Fruit fly (Drosophila melanogaster) whole organism, embryonic: Measurements from ENCODE around the gene CG14837.

ENCODE experiments used
- CG10267 ChIP-seq: fragments of 200-800 bp; sonication (Bioruptor generic); optimal IDR thresholded peaks from 2 replicates; lab custom pipeline; 2018; ENCODE audit warnings: missing biosample characterization, mild to moderate bottlenecking, missing genetic modification characterization, moderate library complexity
- CG11560 ChIP-seq: fragments of 200-800 bp; sonication (Bioruptor generic); IDR thresholded peaks from 3 replicates; pipeline ENCODE4 v1.3.6; 2022; ENCODE audit warnings: missing biosample characterization, missing genetic modification characterization
- CG11696 ChIP-seq: fragments of 200-800 bp; sonication (Bioruptor generic); IDR thresholded peaks from 2 replicates; pipeline ENCODE4 v1.3.6; 2022; ENCODE audit warnings: missing biosample characterization, missing genetic modification characterization
- CG12219 ChIP-seq: fragments of 200-800 bp; sonication (Bioruptor generic); optimal IDR thresholded peaks from 3 replicates; lab custom pipeline; 2018; ENCODE audit warnings: missing biosample characterization, mild to moderate bottlenecking, missing genetic modification characterization
- CG13123 ChIP-seq: fragments of 200-800 bp; sonication (Bioruptor generic); optimal IDR thresholded peaks from 2 replicates; lab custom pipeline; 2016; ENCODE audit warnings: missing biosample characterization, missing genetic modification characterization
- CG13296 ChIP-seq: fragments of 200-800 bp; sonication (Bioruptor generic); optimal IDR thresholded peaks from 3 replicates; lab custom pipeline; 2018; ENCODE audit warnings: missing biosample characterization, mild to moderate bottlenecking, missing genetic modification characterization
- CG14014 ChIP-seq: fragments of 200-800 bp; sonication (Bioruptor generic); IDR thresholded peaks from 2 replicates; pipeline ENCODE4 v1.3.6; 2022; ENCODE audit warnings: missing biosample characterization, missing genetic modification characterization
- CG14965 ChIP-seq: fragments of 200-800 bp; sonication (Bioruptor generic); optimal IDR thresholded peaks from 2 replicates; lab custom pipeline; 2016; ENCODE audit warnings: missing biosample characterization, missing genetic modification characterization, borderline replicate concordance
- CG15269 ChIP-seq: fragments of 200-800 bp; sonication (Bioruptor generic); optimal IDR thresholded peaks from 2 replicates; lab custom pipeline; 2018; ENCODE audit warnings: missing biosample characterization, mild to moderate bottlenecking, missing genetic modification characterization, moderate library complexity
- CG2678 ChIP-seq: fragments of 200-800 bp; sonication (Bioruptor generic); optimal IDR thresholded peaks from 3 replicates; lab custom pipeline; 2019; ENCODE audit warnings: missing biosample characterization, mild to moderate bottlenecking, missing genetic modification characterization, moderate library complexity
- CG3847 ChIP-seq: fragments of 200-800 bp; sonication (Bioruptor generic); IDR thresholded peaks from 2 replicates; pipeline ENCODE4 v1.3.6; 2022; ENCODE audit warnings: missing biosample characterization, missing genetic modification characterization
- CG4328 ChIP-seq: fragments of 200-800 bp; sonication (Bioruptor generic); optimal IDR thresholded peaks from 3 replicates; lab custom pipeline; 2017; ENCODE audit warnings: missing biosample characterization, missing genetic modification reagents, missing genetic modification characterization
- CG4424 ChIP-seq: fragments of 200-800 bp; sonication (Bioruptor generic); optimal IDR thresholded peaks from 3 replicates; lab custom pipeline; 2016; ENCODE audit warnings: missing biosample characterization, missing genetic modification characterization
- CG4707 ChIP-seq: fragments of 200-800 bp; sonication (Bioruptor generic); optimal IDR thresholded peaks from 2 replicates; lab custom pipeline; 2018; ENCODE audit warnings: missing biosample characterization, mild to moderate bottlenecking, missing genetic modification characterization, moderate library complexity
- CG6254 ChIP-seq: fragments of 200-800 bp; sonication (Bioruptor generic); optimal IDR thresholded peaks from 3 replicates; lab custom pipeline; 2017; ENCODE audit warnings: mild to moderate bottlenecking, missing biosample characterization, missing genetic modification reagents, missing genetic modification characterization
- CG6813 ChIP-seq: fragments of 200-800 bp; sonication (Bioruptor generic); optimal IDR thresholded peaks from 2 replicates; lab custom pipeline; 2017; ENCODE audit warnings: missing biosample characterization, missing genetic modification characterization, mild to moderate bottlenecking, moderate library complexity, missing genetic modification reagents
- CG8944 ChIP-seq: fragments of 200-800 bp; sonication (Bioruptor generic); optimal IDR thresholded peaks from 3 replicates; lab custom pipeline; 2016; ENCODE audit warnings: missing biosample characterization, missing genetic modification characterization
- CG9727 ChIP-seq: fragments of 200-800 bp; sonication (Bioruptor generic); optimal IDR thresholded peaks from 3 replicates; lab custom pipeline; 2017; ENCODE audit warnings: missing biosample characterization, mild to moderate bottlenecking, missing genetic modification characterization
- CkIIα-i1 ChIP-seq: fragments of 200-800 bp; sonication (Bioruptor generic); IDR thresholded peaks from 2 replicates; pipeline ENCODE4 v1.3.6; 2022; ENCODE audit warnings: missing biosample characterization, missing genetic modification characterization
- Dfd ChIP-seq, 2 experiments: fragments of >200 bp; optimal IDR thresholded peaks; 2 replicates each; lab custom pipeline; 2017; ENCODE audit warnings: missing biosample characterization in 2 of 2, missing genetic modification characterization in 2 of 2
- Dip3 ChIP-seq: fragments of 200-800 bp; sonication (Bioruptor generic); optimal IDR thresholded peaks from 3 replicates; lab custom pipeline; 2016; ENCODE audit warnings: missing biosample characterization, missing genetic modification characterization
- Dp ChIP-seq: fragments of 200-800 bp; sonication (Bioruptor generic); optimal IDR thresholded peaks from 2 replicates; lab custom pipeline; 2018; ENCODE audit warnings: missing biosample characterization, mild to moderate bottlenecking, missing genetic modification characterization, moderate library complexity
- E2f1 ChIP-seq: fragments of 200-800 bp; sonication (Bioruptor generic); IDR thresholded peaks from 2 replicates; pipeline ENCODE4 v1.3.6; 2022; ENCODE audit warnings: missing biosample characterization, missing genetic modification characterization
- Ets97D ChIP-seq: fragments of 200-800 bp; sonication (Bioruptor generic); optimal IDR thresholded peaks from 3 replicates; lab custom pipeline; 2016; ENCODE audit warnings: missing biosample characterization, missing genetic modification characterization
- Fer2 ChIP-seq: fragments of 200-800 bp; sonication (Bioruptor generic); optimal IDR thresholded peaks from 2 replicates; lab custom pipeline; 2018; ENCODE audit warnings: missing biosample characterization, mild to moderate bottlenecking, missing genetic modification characterization, moderate library complexity
- H15 ChIP-seq: fragments of 200-800 bp; sonication (Bioruptor generic); IDR thresholded peaks from 3 replicates; pipeline ENCODE4 v1.3.6; 2022; ENCODE audit warnings: missing biosample characterization, missing genetic modification characterization
- Hey ChIP-seq: fragments of 200-800 bp; sonication (Bioruptor generic); optimal IDR thresholded peaks from 3 replicates; lab custom pipeline; 2018; ENCODE audit warnings: missing biosample characterization, mild to moderate bottlenecking, missing genetic modification characterization
- PHDP ChIP-seq: fragments of 200-800 bp; sonication (Bioruptor generic); optimal IDR thresholded peaks from 3 replicates; lab custom pipeline; 2018; ENCODE audit warnings: missing biosample characterization, mild to moderate bottlenecking, missing genetic modification characterization, moderate library complexity
- Ptx1 ChIP-seq: fragments of 200-800 bp; sonication (Bioruptor generic); IDR thresholded peaks from 2 replicates; pipeline ENCODE4 v1.3.6; 2022; ENCODE audit warnings: missing biosample characterization, missing genetic modification characterization
- Side ChIP-seq: fragments of 200-800 bp; sonication (Bioruptor generic); optimal IDR thresholded peaks from 2 replicates; lab custom pipeline; 2016; ENCODE audit warnings: missing biosample characterization, missing genetic modification characterization
- ash1 ChIP-seq: fragments of 200-800 bp; sonication (Bioruptor generic); optimal IDR thresholded peaks from 2 replicates; lab custom pipeline; 2018; ENCODE audit warnings: missing biosample characterization, mild to moderate bottlenecking, missing genetic modification characterization
- bcd ChIP-seq: fragments of 200-800 bp; sonication (Bioruptor generic); optimal IDR thresholded peaks from 2 replicates; lab custom pipeline; 2017; ENCODE audit warnings: missing biosample characterization, mild to moderate bottlenecking, missing genetic modification characterization
- cato ChIP-seq: fragments of 200-800 bp; sonication (Bioruptor generic); optimal IDR thresholded peaks from 2 replicates; lab custom pipeline; 2016; ENCODE audit warnings: missing biosample characterization, missing genetic modification characterization, borderline replicate concordance
- chif ChIP-seq, 2 experiments: fragments of 200-800 bp; sonication (Bioruptor generic); optimal IDR thresholded peaks; 3 replicates each; lab custom pipeline; 2016; ENCODE audit warnings: missing biosample characterization in 2 of 2, missing genetic modification characterization in 2 of 2
- cwo ChIP-seq: fragments of 200-800 bp; sonication (Bioruptor generic); optimal IDR thresholded peaks from 3 replicates; lab custom pipeline; 2017; ENCODE audit warnings: missing biosample characterization, missing genetic modification characterization, mild to moderate bottlenecking, moderate library complexity, missing genetic modification reagents
- dati ChIP-seq: fragments of 200-800 bp; sonication (Bioruptor generic); IDR thresholded peaks from 2 replicates; pipeline ENCODE4 v1.3.6; 2022; ENCODE audit warnings: missing biosample characterization, missing genetic modification characterization
- ems ChIP-seq: fragments of 200-800 bp; sonication (Bioruptor generic); optimal IDR thresholded peaks from 3 replicates; lab custom pipeline; 2016; ENCODE audit warnings: missing biosample characterization, missing genetic modification characterization
- gsb-n ChIP-seq: fragments of 200-800 bp; sonication (Bioruptor generic); optimal IDR thresholded peaks from 3 replicates; lab custom pipeline; 2018; ENCODE audit warnings: missing biosample characterization, mild to moderate bottlenecking, missing genetic modification characterization
- ham ChIP-seq: fragments of 200-800 bp; sonication (Bioruptor generic); IDR thresholded peaks from 2 replicates; pipeline ENCODE4 v1.3.6; 2022; ENCODE audit warnings: missing biosample characterization, missing genetic modification characterization
- mld ChIP-seq: fragments of 200-800 bp; sonication (Bioruptor generic); IDR thresholded peaks from 3 replicates; pipeline ENCODE4 v1.3.6; 2022; ENCODE audit warnings: missing biosample characterization, missing genetic modification characterization; ENCODE audit not compliant: partially characterized antibody
- rib ChIP-seq: fragments of 200-800 bp; sonication (Bioruptor generic); IDR thresholded peaks from 2 replicates; pipeline ENCODE4 v1.3.6; 2022; ENCODE audit warnings: missing biosample characterization, missing genetic modification characterization
- schlank ChIP-seq: fragments of 200-800 bp; sonication (Bioruptor generic); optimal IDR thresholded peaks from 2 replicates; lab custom pipeline; 2018; ENCODE audit warnings: missing biosample characterization, mild to moderate bottlenecking, missing genetic modification characterization
- so ChIP-seq: fragments of 200-800 bp; sonication (Bioruptor generic); IDR thresholded peaks from 3 replicates; pipeline ENCODE4 v1.3.6; 2022; ENCODE audit warnings: missing biosample characterization, missing genetic modification characterization
- tin ChIP-seq: fragments of 200-800 bp; sonication (Bioruptor generic); optimal IDR thresholded peaks from 3 replicates; lab custom pipeline; 2016; ENCODE audit warnings: missing biosample characterization, missing genetic modification characterization
- tio ChIP-seq: fragments of 200-800 bp; sonication (Bioruptor generic); optimal IDR thresholded peaks from 2 replicates; lab custom pipeline; 2017; ENCODE audit warnings: missing biosample characterization, missing genetic modification characterization, inconsistent platforms
- tll ChIP-seq, 2 experiments: fragments of 200-800 bp in 1 of 2; fragments of >200 bp in 1 of 2; sonication (Bioruptor generic) in 1 of 2; optimal IDR thresholded peaks; 2 replicates each; lab custom pipeline; 2017 to 2019; ENCODE audit warnings: missing biosample characterization in 2 of 2, missing genetic modification characterization in 2 of 2, mild to moderate bottlenecking in 1 of 2, moderate library complexity in 1 of 2
- vfl ChIP-seq: fragments of 200-800 bp; sonication (Bioruptor generic); optimal IDR thresholded peaks from 2 replicates; lab custom pipeline; 2016; ENCODE audit warnings: missing biosample characterization, missing genetic modification characterization
- vvl ChIP-seq: fragments of 200-800 bp; sonication (Bioruptor generic); IDR thresholded peaks from 2 replicates; pipeline ENCODE4 v1.3.6; 2022; ENCODE audit warnings: missing biosample characterization, missing genetic modification characterization

The CG14837 gene

DNA sequence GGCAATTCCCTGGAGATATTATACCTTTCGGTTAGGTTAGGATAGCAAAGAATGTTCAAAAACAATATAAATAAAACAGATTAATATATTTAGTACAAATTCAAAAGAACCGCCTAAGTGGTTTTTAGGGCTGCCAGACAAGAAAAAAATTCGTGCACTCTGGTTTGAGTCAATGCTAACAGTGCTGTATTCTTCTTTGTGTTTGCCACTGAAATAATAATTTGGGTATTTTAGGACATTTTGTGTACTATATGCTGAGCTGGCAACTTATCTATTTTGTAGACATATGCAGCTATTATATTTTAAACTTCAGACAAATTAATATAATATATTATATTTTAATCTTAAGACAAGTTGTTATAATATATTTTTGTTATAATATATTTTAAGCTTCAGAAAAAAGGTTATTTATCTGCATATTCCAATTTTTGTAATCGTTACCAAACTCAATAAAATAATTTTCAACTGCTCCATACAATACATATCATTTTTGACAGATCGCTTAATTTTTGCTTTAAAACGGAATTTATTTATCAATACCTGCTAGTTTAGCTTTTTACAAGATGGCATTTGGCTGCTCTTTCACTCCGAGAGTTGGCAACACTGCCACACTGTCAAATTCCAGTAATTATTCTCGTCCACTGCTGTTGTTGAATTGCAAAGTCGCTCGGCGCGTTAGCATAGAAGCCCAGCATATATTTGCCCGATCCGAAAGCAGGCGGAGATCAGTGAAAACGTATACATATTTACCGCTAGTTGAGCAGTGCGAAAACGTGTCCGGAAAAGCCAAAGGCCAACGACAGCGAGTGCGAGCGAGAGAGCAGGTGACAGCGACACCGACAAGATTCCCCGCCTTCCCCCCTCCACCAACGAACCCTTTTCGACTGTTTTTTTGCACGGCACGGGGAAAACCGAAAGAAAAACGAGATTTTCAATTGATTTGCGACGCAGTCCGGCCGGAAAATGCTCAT lies 49.1 kb downstream of the CG14837 start, which contains the start of gene CG7546 (continued):
- TF ChIP-seq CG10267 (peak; percentile 61), CG14014 (GFP tag; lab: Robert Waterston, UW) (no peak; the same call in 1 of the 2 replicates), CG9727 (GFP tag; lab: Kevin White, UChicago) (peak; percentile 13), Side (GFP tag; lab: Kevin White, UChicago) (no peak), CG13123 (GFP tag; lab: Kevin White, UChicago) (no peak), CG6813 (GFP tag; lab: Kevin White, UChicago) (no peak), vfl (GFP tag; lab: Kevin White, UChicago) (no peak), cato (GFP tag; lab: Kevin White, UChicago) (no peak), PHDP (tag; lab: Kevin White, UChicago) (no peak), tio (GFP tag; lab: Kevin White, UChicago) (no peak), CG4328 (GFP tag; lab: Kevin White, UChicago) (no peak), schlank (tag; lab: Kevin White, UChicago) (no peak), Dip3 (GFP tag; lab: Kevin White, UChicago) (no peak), CG15269 (tag; lab: Kevin White, UChicago) (no peak), H15 (GFP tag; lab: Robert Waterston, UW) (no peak), CG4707 (no peak), gsb-n (tag; lab: Kevin White, UChicago) (no peak), E2f1 (GFP tag; lab: Robert Waterston, UW) (0 out of 2 replicates have a peak, but pooled peaks have one; percentile 14), CG14965 (GFP tag; lab: Kevin White, UChicago) (no peak), CG12219 (no peak), so (no peak), Hey (tag; lab: Kevin White, UChicago) (no peak), CkIIα-i1 (no peak), Ptx1 (GFP tag; lab: Robert Waterston, UW) (peak; percentile 44; the same call in 1 of the 2 replicates), CG3847 (GFP tag; lab: Robert Waterston, UW) (peak; percentile 73), Dfd (GFP tag; optimal IDR thresholded peaks at IDR 0.05; lab: Kevin White, UChicago) (no peak), CG2678 (no peak), CG11696 (GFP tag; lab: Robert Waterston, UW) (no peak), tll (GFP tag; optimal IDR thresholded peaks at IDR 0.05; lab: Kevin White, UChicago) (no peak), CG8944 (GFP tag; lab: Kevin White, UChicago) (no peak), Ets97D (peak; percentile 39), mld (GFP tag; lab: Robert Waterston, UW) (no peak), tin (GFP tag; lab: Kevin White, UChicago) (peak; percentile 10), CG13296 (GFP tag; lab: Kevin White, UChicago) (no peak), chif (GFP tag; optimal IDR thresholded peaks at IDR 0.05; lab: Kevin White, UChicago) (no peak), Dp (GFP tag; lab: Kevin White, UChicago) (peak; percentile 93), cwo (no peak), CG11560 (tag; lab: Robert Waterston, UW) (no peak), Fer2 (tag; lab: Kevin White, UChicago) (no peak), ham (no peak), vvl (GFP tag; lab: Robert Waterston, UW) (no peak; the same call in 1 of the 2 replicates), ash1 (GFP tag; lab: Kevin White, UChicago) (no peak), ems (GFP tag; lab: Kevin White, UChicago) (no peak), CG6254 (no peak), bcd (GFP tag; lab: Kevin White, UChicago) (peak; percentile 31), dati (GFP tag; lab: Robert Waterston, UW) (no peak), rib (GFP tag; lab: Robert Waterston, UW) (peak; percentile 63), CG4424 (peak; percentile 12)
